Fruit fly (Drosophila melanogaster): ENCODE measurements around the gene Syx7.

The Syx7 gene

dm6 chr3L:21433098-21433497 lies 12.5 kb upstream of the Syx7 start, which contains the start of the genes barc and Aef1 (continued):
- peak; percentile 88 for TF ChIP-seq Atf3 (GFP tag; optimal IDR thresholded peaks at IDR 0.05)
- TF ChIP-seq CG11560 (tag; IDR thresholded peaks at IDR 0.05) = peak; percentile 82
- peak; percentile 88 for TF ChIP-seq hb (GFP tag; IDR thresholded peaks at IDR 0.05; ENCODE audit: partially characterized antibody)
- TF ChIP-seq Aef1 (GFP tag; IDR thresholded peaks at IDR 0.05) = peak; percentile 98
- peak; percentile 58; the same call in 1 of the 2 replicates for TF ChIP-seq gt (GFP tag; IDR thresholded peaks at IDR 0.05)
- TF ChIP-seq Fer3 (tag; optimal IDR thresholded peaks at IDR 0.05) = peak; percentile 83
- TF ChIP-seq CG7963 (GFP tag; IDR thresholded peaks at IDR 0.05; ENCODE audit: partially characterized antibody) = peak; percentile 74
- TF ChIP-seq CG7372 (GFP tag; IDR thresholded peaks at IDR 0.05) = peak; percentile 92
- TF ChIP-seq Neu2 (GFP tag; optimal IDR thresholded peaks at IDR 0.05; ENCODE audit: borderline replicate concordance) = peak; percentile 57
- peak; percentile 27 for TF ChIP-seq salm (tag; optimal IDR thresholded peaks at IDR 0.05)
- peak; percentile 47 for TF ChIP-seq Hey (tag; optimal IDR thresholded peaks at IDR 0.05)
- TF ChIP-seq YL-1 (GFP tag; optimal IDR thresholded peaks at IDR 0.05) = peak; percentile 80
- peak; percentile 87 for TF ChIP-seq CG12155 (GFP tag; optimal IDR thresholded peaks at IDR 0.05)
- no peak for TF ChIP-seq Hr78 (GFP tag; optimal IDR thresholded peaks at IDR 0.05)
- peak; percentile 94 for TF ChIP-seq Chrac-16 (GFP tag; optimal IDR thresholded peaks at IDR 0.05)
- TF ChIP-seq Opbp (GFP tag; IDR thresholded peaks at IDR 0.05; ENCODE audit: partially characterized antibody) = peak; percentile 84
- TF ChIP-seq CG15269 (tag; optimal IDR thresholded peaks at IDR 0.05) = no peak
- peak; percentile 93 for TF ChIP-seq Rfx (GFP tag; IDR thresholded peaks at IDR 0.05)
- no peak for TF ChIP-seq Jarid2 (GFP tag; optimal IDR thresholded peaks at IDR 0.05)
- no peak for TF ChIP-seq CG1024 (GFP tag; IDR thresholded peaks at IDR 0.05)
- peak; percentile 94 for TF ChIP-seq Xbp1 (GFP tag; optimal IDR thresholded peaks at IDR 0.05)
- TF ChIP-seq crol (GFP tag; IDR thresholded peaks at IDR 0.05) = no peak; the same call in 1 of the 2 replicates
- TF ChIP-seq Usf (GFP tag; optimal IDR thresholded peaks at IDR 0.05) = peak; percentile 79
- no peak for TF ChIP-seq D (optimal IDR thresholded peaks at IDR 0.05)
- peak; percentile 65 for TF ChIP-seq D (GFP tag; optimal IDR thresholded peaks at IDR 0.05)
- peak; percentile 85 for TF ChIP-seq Atf-2 (GFP tag; optimal IDR thresholded peaks at IDR 0.05)
- TF ChIP-seq trem (tag; optimal IDR thresholded peaks at IDR 0.05) = peak; percentile 88
- no peak for TF ChIP-seq CG6765 (GFP tag; optimal IDR thresholded peaks at IDR 0.05)
- peak; percentile 70 for TF ChIP-seq CG3065 (GFP tag; optimal IDR thresholded peaks at IDR 0.05)
- peak; percentile 84 for TF ChIP-seq dan (GFP tag; IDR thresholded peaks at IDR 0.05)
- peak; percentile 99 for TF ChIP-seq CG15514 (GFP tag; optimal IDR thresholded peaks at IDR 0.05)
- peak; percentile 79 for TF ChIP-seq Bdp1 (GFP tag; optimal IDR thresholded peaks at IDR 0.05)
- TF ChIP-seq ERR (GFP tag; optimal IDR thresholded peaks at IDR 0.05) = peak; percentile 67
- TF ChIP-seq CG16815 (GFP tag; optimal IDR thresholded peaks at IDR 0.05) = peak; percentile 91
- TF ChIP-seq CG6854 (GFP tag; optimal IDR thresholded peaks at IDR 0.05) = no peak
- peak; percentile 63; the same call in 1 of the 2 replicates for TF ChIP-seq wdn (GFP tag; IDR thresholded peaks at IDR 0.05)
- TF ChIP-seq CG10431 (GFP tag; optimal IDR thresholded peaks at IDR 0.05) = peak; percentile 51
- peak; percentile 87 for TF ChIP-seq HLH54F (GFP tag; optimal IDR thresholded peaks at IDR 0.05)
- peak; percentile 53 for TF ChIP-seq CG9437 (GFP tag; optimal IDR thresholded peaks at IDR 0.05)
- TF ChIP-seq CG8359 (GFP tag; optimal IDR thresholded peaks at IDR 0.05; ENCODE audit: borderline replicate concordance) = no peak
- peak; percentile 32 for TF ChIP-seq gcm2 (GFP tag; optimal IDR thresholded peaks at IDR 0.05)
- no peak for TF ChIP-seq eve (GFP tag; optimal IDR thresholded peaks at IDR 0.05)
- TF ChIP-seq CG9876 (GFP tag; optimal IDR thresholded peaks at IDR 0.05) = peak; percentile 70
- TF ChIP-seq psq (GFP tag; optimal IDR thresholded peaks at IDR 0.05) = peak; percentile 67
- peak; percentile 81 for TF ChIP-seq tio (GFP tag; optimal IDR thresholded peaks at IDR 0.05)
- TF ChIP-seq CG11085 (GFP tag; IDR thresholded peaks at IDR 0.05) = peak; percentile 84
- peak; percentile 77 for TF ChIP-seq Poxn (GFP tag; IDR thresholded peaks at IDR 0.05)
- TF ChIP-seq wek (GFP tag; optimal IDR thresholded peaks at IDR 0.05) = no peak
- TF ChIP-seq grn (GFP tag; optimal IDR thresholded peaks at IDR 0.05) = no peak
- TF ChIP-seq sr (GFP tag; IDR thresholded peaks at IDR 0.05) = no peak
- TF ChIP-seq ro (GFP tag; IDR thresholded peaks at IDR 0.05) = peak; percentile 80
